Fruit fly (Drosophila melanogaster) whole organism, prepupa: ENCODE data around the gene ND-20L.

Experiments used
- Blimp-1 ChIP-seq: fragments of 200-800 bp; sonication (Bioruptor generic); optimal IDR thresholded peaks from 3 replicates; lab custom pipeline; 2017; ENCODE audit warnings: missing biosample characterization, missing genetic modification characterization, mild to moderate bottlenecking, moderate library complexity, missing genetic modification reagents
- CG10631 ChIP-seq: fragments of 200-800 bp; sonication (Bioruptor generic); optimal IDR thresholded peaks from 2 replicates; lab custom pipeline; 2016; ENCODE audit warnings: missing biosample characterization, missing genetic modification characterization
- CG10669 ChIP-seq: fragments of 200-800 bp; sonication (Bioruptor generic); optimal IDR thresholded peaks from 3 replicates; lab custom pipeline; 2018; ENCODE audit warnings: missing biosample characterization, mild to moderate bottlenecking, missing genetic modification characterization, moderate library complexity
- CG11294 ChIP-seq: fragments of 200-800 bp; sonication (Bioruptor generic); IDR thresholded peaks from 2 replicates; pipeline ENCODE4 v1.3.6; 2022; ENCODE audit warnings: missing biosample characterization, missing genetic modification characterization
- CG11902 ChIP-seq: fragments of 200-800 bp; sonication (Bioruptor generic); optimal IDR thresholded peaks from 3 replicates; lab custom pipeline; 2016; ENCODE audit warnings: missing biosample characterization, missing genetic modification characterization
- CG15336 ChIP-seq: fragments of 200-800 bp; sonication (Bioruptor generic); IDR thresholded peaks from 2 replicates; pipeline ENCODE4 v1.3.6; 2022; ENCODE audit warnings: missing biosample characterization, missing genetic modification characterization
- CG1621 ChIP-seq: fragments of 200-800 bp; sonication (Bioruptor generic); optimal IDR thresholded peaks from 3 replicates; lab custom pipeline; 2018; ENCODE audit warnings: missing biosample characterization, mild to moderate bottlenecking, missing genetic modification characterization
- CG16779 ChIP-seq: fragments of 200-800 bp; sonication (Bioruptor generic); optimal IDR thresholded peaks from 3 replicates; lab custom pipeline; 2017; ENCODE audit warnings: missing biosample characterization, mild to moderate bottlenecking, missing genetic modification characterization
- CG3032 ChIP-seq: fragments of 200-800 bp; optimal IDR thresholded peaks from 2 replicates; lab custom pipeline; 2019; ENCODE audit warnings: missing biosample characterization, mild to moderate bottlenecking, missing genetic modification characterization, moderate library complexity
- CG31627 ChIP-seq: fragments of 200-800 bp; sonication (Bioruptor generic); optimal IDR thresholded peaks from 3 replicates; lab custom pipeline; 2016; ENCODE audit warnings: missing biosample characterization, missing genetic modification characterization
- CG32006 ChIP-seq: fragments of 200-800 bp; sonication (Bioruptor generic); optimal IDR thresholded peaks from 3 replicates; lab custom pipeline; 2017; ENCODE audit warnings: missing biosample characterization, mild to moderate bottlenecking, missing genetic modification characterization
- CG34406 ChIP-seq: fragments of 200-800 bp; sonication (Bioruptor generic); optimal IDR thresholded peaks from 3 replicates; lab custom pipeline; 2016; ENCODE audit warnings: missing biosample characterization, missing genetic modification characterization
- CG3919 ChIP-seq: fragments of 200-800 bp; sonication (Bioruptor generic); optimal IDR thresholded peaks from 3 replicates; lab custom pipeline; 2016; ENCODE audit warnings: missing biosample characterization, missing genetic modification characterization
- CG4318 ChIP-seq: fragments of 200-800 bp; sonication (Bioruptor generic); optimal IDR thresholded peaks from 3 replicates; lab custom pipeline; 2017; ENCODE audit warnings: missing biosample characterization, mild to moderate bottlenecking, missing genetic modification characterization
- CG6163 ChIP-seq: fragments of 200-800 bp; sonication (Bioruptor generic); IDR thresholded peaks from 3 replicates; pipeline ENCODE4 v1.3.6; 2022; ENCODE audit warnings: missing biosample characterization, missing genetic modification characterization
- CG6276 ChIP-seq: fragments of 200-800 bp; sonication (Bioruptor generic); optimal IDR thresholded peaks from 2 replicates; lab custom pipeline; 2017; ENCODE audit warnings: missing biosample characterization, mild to moderate bottlenecking, missing genetic modification characterization
- CG6808 ChIP-seq: fragments of 200-800 bp; sonication (Bioruptor generic); optimal IDR thresholded peaks from 3 replicates; lab custom pipeline; 2017; ENCODE audit warnings: missing biosample characterization, missing genetic modification characterization, mild to moderate bottlenecking, moderate library complexity, missing genetic modification reagents
- CG6854 ChIP-seq: fragments of 200-800 bp; sonication (Bioruptor generic); optimal IDR thresholded peaks from 2 replicates; lab custom pipeline; 2017; ENCODE audit warnings: missing biosample characterization, mild to moderate bottlenecking, missing genetic modification characterization
- CG7368 ChIP-seq: fragments of 200-800 bp; sonication (Bioruptor generic); optimal IDR thresholded peaks from 3 replicates; lab custom pipeline; 2016; ENCODE audit warnings: missing biosample characterization, missing genetic modification characterization
- CG8119 ChIP-seq: fragments of 200-800 bp; sonication (Bioruptor generic); IDR thresholded peaks from 3 replicates; pipeline ENCODE4 v1.3.6; 2022; ENCODE audit warnings: missing biosample characterization, missing genetic modification characterization
- CG8319 ChIP-seq: fragments of 200-800 bp; sonication (Bioruptor generic); optimal IDR thresholded peaks from 3 replicates; lab custom pipeline; 2016; ENCODE audit warnings: missing biosample characterization, missing genetic modification characterization
- CG8632 ChIP-seq: fragments of 200-800 bp; sonication (Bioruptor generic); optimal IDR thresholded peaks from 3 replicates; lab custom pipeline; 2016; ENCODE audit warnings: missing biosample characterization, missing genetic modification characterization
- CG9139 ChIP-seq: fragments of 200-800 bp; sonication (Bioruptor generic); optimal IDR thresholded peaks from 3 replicates; lab custom pipeline; 2017; ENCODE audit warnings: missing biosample characterization, mild to moderate bottlenecking, missing genetic modification characterization
- Eip75B ChIP-seq: fragments of 200-800 bp; sonication (Bioruptor generic); optimal IDR thresholded peaks from 3 replicates; lab custom pipeline; 2016; ENCODE audit warnings: missing biosample characterization, missing genetic modification characterization
- Eip93F ChIP-seq: fragments of 200-800 bp; sonication (Bioruptor generic); optimal IDR thresholded peaks from 2 replicates; lab custom pipeline; 2016; ENCODE audit warnings: missing biosample characterization, mild to moderate bottlenecking, missing genetic modification characterization
- Ets96B ChIP-seq: fragments of 200-800 bp; optimal IDR thresholded peaks from 2 replicates; lab custom pipeline; 2019; ENCODE audit warnings: missing biosample characterization, mild to moderate bottlenecking, missing genetic modification characterization, moderate library complexity
- Gug ChIP-seq: fragments of 200-800 bp; sonication (Bioruptor generic); IDR thresholded peaks from 2 replicates; pipeline ENCODE4 v1.3.6; 2022; ENCODE audit warnings: missing biosample characterization, missing genetic modification characterization
- Hr38 ChIP-seq: sonication (Bioruptor generic); optimal IDR thresholded peaks from 2 replicates; lab custom pipeline; 2016; ENCODE audit warnings: missing biosample characterization, missing genetic modification characterization
- Hr39 ChIP-seq: fragments of 200-800 bp; sonication (Bioruptor generic); optimal IDR thresholded peaks from 2 replicates; lab custom pipeline; 2016; ENCODE audit warnings: missing biosample characterization, missing genetic modification characterization
- Lpt ChIP-seq: fragments of 200-800 bp; sonication (Bioruptor generic); optimal IDR thresholded peaks from 3 replicates; lab custom pipeline; 2016; ENCODE audit warnings: missing biosample characterization, missing genetic modification characterization
- Met ChIP-seq: fragments of 200-800 bp; sonication (Bioruptor generic); optimal IDR thresholded peaks from 3 replicates; lab custom pipeline; 2016; ENCODE audit warnings: missing biosample characterization, missing genetic modification characterization
- Smox ChIP-seq: fragments of 200-800 bp; sonication (Bioruptor generic); optimal IDR thresholded peaks from 3 replicates; lab custom pipeline; 2016; ENCODE audit warnings: missing biosample characterization, missing genetic modification characterization
- Sox102F ChIP-seq: fragments of 200-800 bp; sonication (Bioruptor generic); optimal IDR thresholded peaks from 2 replicates; lab custom pipeline; 2016; ENCODE audit warnings: missing biosample characterization, mild to moderate bottlenecking, missing genetic modification characterization
- achi ChIP-seq: fragments of 200-800 bp; sonication (Bioruptor generic); optimal IDR thresholded peaks from 3 replicates; lab custom pipeline; 2016; ENCODE audit warnings: missing biosample characterization, missing genetic modification characterization
- acj6 ChIP-seq: fragments of 200-800 bp; sonication (Bioruptor generic); optimal IDR thresholded peaks from 3 replicates; lab custom pipeline; 2016; ENCODE audit warnings: missing biosample characterization, missing genetic modification characterization
- cyc ChIP-seq: fragments of 200-800 bp; sonication (Bioruptor generic); optimal IDR thresholded peaks from 3 replicates; lab custom pipeline; 2016; ENCODE audit warnings: missing biosample characterization, missing genetic modification characterization
- dac ChIP-seq: fragments of 200-800 bp; sonication (Bioruptor generic); optimal IDR thresholded peaks from 2 replicates; lab custom pipeline; 2017; ENCODE audit warnings: missing biosample characterization, mild to moderate bottlenecking, missing genetic modification characterization
- dsx ChIP-seq: fragments of 200-800 bp; optimal IDR thresholded peaks from 3 replicates; lab custom pipeline; 2019; ENCODE audit warnings: missing biosample characterization, mild to moderate bottlenecking, missing genetic modification characterization, moderate library complexity; ENCODE audit not compliant: poor library complexity, severe bottlenecking
- eg ChIP-seq: fragments of 200-800 bp; sonication (Bioruptor generic); IDR thresholded peaks from 3 replicates; pipeline ENCODE4 v1.3.6; 2022; ENCODE audit warnings: missing biosample characterization, missing genetic modification characterization
- esn ChIP-seq: fragments of 200-800 bp; sonication (Bioruptor generic); optimal IDR thresholded peaks from 2 replicates; lab custom pipeline; 2016; ENCODE audit warnings: missing biosample characterization, mild to moderate bottlenecking, missing genetic modification characterization, moderate library complexity
- fd59A ChIP-seq: fragments of 200-800 bp; sonication (Bioruptor generic); optimal IDR thresholded peaks from 2 replicates; lab custom pipeline; 2017; ENCODE audit warnings: missing biosample characterization, mild to moderate bottlenecking, missing genetic modification characterization, missing genetic modification reagents
- fd85E ChIP-seq: fragments of 200-800 bp; sonication (Bioruptor generic); optimal IDR thresholded peaks from 3 replicates; lab custom pipeline; 2016; ENCODE audit warnings: missing biosample characterization, missing genetic modification characterization
- fkh ChIP-seq: fragments of 200-800 bp; sonication (Bioruptor generic); optimal IDR thresholded peaks from 3 replicates; lab custom pipeline; 2017; ENCODE audit warnings: missing biosample characterization, mild to moderate bottlenecking, missing genetic modification characterization, moderate library complexity
- lz ChIP-seq: fragments of 200-800 bp; sonication (Bioruptor generic); optimal IDR thresholded peaks from 3 replicates; lab custom pipeline; 2016; ENCODE audit warnings: missing biosample characterization, missing genetic modification characterization
- net ChIP-seq: fragments of 200-800 bp; sonication (Bioruptor generic); optimal IDR thresholded peaks from 3 replicates; lab custom pipeline; 2016; ENCODE audit warnings: missing biosample characterization, missing genetic modification characterization
- pdm3 ChIP-seq: fragments of 200-800 bp; sonication (Bioruptor generic); optimal IDR thresholded peaks from 3 replicates; lab custom pipeline; 2016; ENCODE audit warnings: missing biosample characterization, missing genetic modification characterization
- spab ChIP-seq: fragments of 200-800 bp; sonication (Bioruptor generic); optimal IDR thresholded peaks from 2 replicates; lab custom pipeline; 2017; ENCODE audit warnings: missing biosample characterization, mild to moderate bottlenecking, missing genetic modification characterization, missing genetic modification reagents
- ss ChIP-seq, 2 experiments: fragments of 200-800 bp; sonication (Bioruptor generic); optimal IDR thresholded peaks; 2 replicates in 1 of 2; 3 replicates in 1 of 2; lab custom pipeline; 2017 to 2018; ENCODE audit warnings: mild to moderate bottlenecking in 2 of 2, missing biosample characterization in 2 of 2, missing genetic modification characterization in 2 of 2, moderate library complexity in 1 of 2
- svp ChIP-seq: fragments of 200-800 bp; sonication (Bioruptor generic); peaks from one replicate; lab custom pipeline; 2016; ENCODE audit warnings: missing biosample characterization, missing genetic modification characterization
- topi ChIP-seq: fragments of 200-800 bp; sonication (Bioruptor generic); optimal IDR thresholded peaks from 3 replicates; lab custom pipeline; 2016; ENCODE audit warnings: missing biosample characterization, missing genetic modification characterization
- vri ChIP-seq: fragments of 200-800 bp; sonication (Bioruptor generic); optimal IDR thresholded peaks from 3 replicates; lab custom pipeline; 2016; ENCODE audit warnings: missing biosample characterization, mild to moderate bottlenecking, missing genetic modification characterization

ND-20L gene

dm6 chr3R:29478952-29479538 lies 36.5 kb upstream of the ND-20L start:
- peak; percentile 51 for TF ChIP-seq CG9139 (GFP tag; lab: Kevin White, UChicago)
- TF ChIP-seq CG8632 (GFP tag; lab: Kevin White, UChicago) = peak; percentile 70
- TF ChIP-seq cyc (GFP tag; lab: Kevin White, UChicago) = peak; percentile 58
- no peak for TF ChIP-seq Lpt (GFP tag; lab: Kevin White, UChicago)
- no peak for TF ChIP-seq CG3919 (GFP tag; lab: Kevin White, UChicago)
- TF ChIP-seq Eip75B (GFP tag; lab: Kevin White, UChicago) = peak; percentile 32
- peak; percentile 8 for TF ChIP-seq CG7368
- peak; percentile 66 for TF ChIP-seq Sox102F (GFP tag; lab: Kevin White, UChicago)
- peak; percentile 31 for TF ChIP-seq CG4318
- no peak for TF ChIP-seq dac (GFP tag; lab: Kevin White, UChicago)
- peak; percentile 52 for TF ChIP-seq Blimp-1 (GFP tag; lab: Kevin White, UChicago)
- TF ChIP-seq CG6854 (GFP tag; lab: Kevin White, UChicago) = peak; percentile 58
- TF ChIP-seq dsx (GFP tag; lab: Kevin White, UChicago) = peak; percentile 14
- peak; percentile 31 for TF ChIP-seq CG8319 (GFP tag; lab: Kevin White, UChicago)
- no peak for TF ChIP-seq fd59A (GFP tag; lab: Kevin White, UChicago)
- peak; percentile 43 for TF ChIP-seq Smox (GFP tag; lab: Kevin White, UChicago)
- TF ChIP-seq net (GFP tag; lab: Kevin White, UChicago) = no peak
- TF ChIP-seq Met (GFP tag; lab: Kevin White, UChicago) = peak; percentile 76
- peak; percentile 74 for TF ChIP-seq lz (GFP tag; lab: Kevin White, UChicago)
- peak; percentile 38 for TF ChIP-seq Ets96B
- TF ChIP-seq CG11902 (GFP tag; lab: Kevin White, UChicago) = peak; percentile 29
- no peak for TF ChIP-seq ss (GFP tag; optimal IDR thresholded peaks at IDR 0.05; lab: Kevin White, UChicago)
- TF ChIP-seq vri (GFP tag; lab: Kevin White, UChicago) = peak; percentile 73
- TF ChIP-seq acj6 (GFP tag; lab: Kevin White, UChicago) = peak; percentile 14
- peak; percentile 8 for TF ChIP-seq CG1621 (tag; lab: Kevin White, UChicago)
- TF ChIP-seq eg (GFP tag; lab: Robert Waterston, UW) = peak; percentile 54
- peak; percentile 20; the same call in 1 of the 2 replicates for TF ChIP-seq Gug
- TF ChIP-seq fkh (GFP tag; lab: Kevin White, UChicago) = no peak
- TF ChIP-seq Hr39 = peak; percentile 67
- TF ChIP-seq CG10669 (GFP tag; lab: Kevin White, UChicago) = peak; percentile 42
- peak; percentile 62 for TF ChIP-seq CG8119 (GFP tag; lab: Robert Waterston, UW)
- TF ChIP-seq CG6276 = peak; percentile 52
- TF ChIP-seq CG6808 (GFP tag; lab: Kevin White, UChicago) = no peak
- TF ChIP-seq CG16779 (tag; lab: Kevin White, UChicago) = peak; percentile 18
- TF ChIP-seq achi (GFP tag; lab: Kevin White, UChicago) = peak; percentile 47
- peak; percentile 55 for TF ChIP-seq CG31627 (GFP tag; lab: Kevin White, UChicago)
- peak; percentile 2 for TF ChIP-seq spab (GFP tag; lab: Kevin White, UChicago)
- TF ChIP-seq CG34406 (GFP tag; lab: Kevin White, UChicago) = peak; percentile 63
- peak; percentile 26 for TF ChIP-seq CG32006 (GFP tag; lab: Kevin White, UChicago)
- peak; percentile 75 for TF ChIP-seq esn
- no peak for TF ChIP-seq Eip93F (GFP tag; lab: Kevin White, UChicago)
- peak; percentile 78 for TF ChIP-seq CG6163 (GFP tag; lab: Robert Waterston, UW)
- TF ChIP-seq topi (GFP tag; lab: Kevin White, UChicago) = peak; percentile 80
- peak; percentile 43 for TF ChIP-seq pdm3
- TF ChIP-seq CG3032 (tag; lab: Kevin White, UChicago) = peak; percentile 42
- TF ChIP-seq Hr38 (GFP tag; lab: Kevin White, UChicago) = no peak
- peak; percentile 99 for TF ChIP-seq svp (GFP tag; lab: Kevin White, UChicago)
- TF ChIP-seq CG15336 (GFP tag; lab: Robert Waterston, UW) = peak; percentile 59
- peak; percentile 50; the same call in 1 of the 2 replicates for TF ChIP-seq CG11294 (GFP tag; lab: Robert Waterston, UW)
- peak; percentile 33 for TF ChIP-seq CG10631 (GFP tag; lab: Kevin White, UChicago)
- TF ChIP-seq fd85E (GFP tag; lab: Kevin White, UChicago) = no peak
